Worm (Caenorhabditis elegans): ENCODE results near the gene B0228.8.

The B0228.8 gene

ce11 chrII:7758397-7759135, 2.8 kb downstream of the B0228.8 start, which contains the start of gene B0228.7:
Gene B0228.7 (minus strand): TSS chrII:7759023.
- no peak for TF ChIP-seq tbx-11 (GFP tag; IDR thresholded peaks at IDR 0.05)
- no peak for TF ChIP-seq pes-1 (GFP tag; IDR thresholded peaks at IDR 0.05)
- no peak for TF ChIP-seq scrt-1 (GFP tag; IDR thresholded peaks at IDR 0.05)
- TF ChIP-seq B0310.2 (tag; optimal IDR thresholded peaks at IDR 0.05), result no peak
- TF ChIP-seq hnd-1 (tag; optimal IDR thresholded peaks at IDR 0.05), result no peak
- no peak for TF ChIP-seq ets-7 (tag; optimal IDR thresholded peaks at IDR 0.05)
- TF ChIP-seq hmg-4 (GFP tag; optimal IDR thresholded peaks at IDR 0.05), result no peak
- TF ChIP-seq tra-4 (tag; optimal IDR thresholded peaks at IDR 0.05), result no peak
- no peak for TF ChIP-seq ama-1 (optimal IDR thresholded peaks at IDR 0.05)
- TF ChIP-seq aly-1 (tag; optimal IDR thresholded peaks at IDR 0.05), result no peak
- no peak for TF ChIP-seq hmbx-1 (tag; optimal IDR thresholded peaks at IDR 0.05)
- no peak for TF ChIP-seq ceh-36 (tag; optimal IDR thresholded peaks at IDR 0.05)
- TF ChIP-seq F13C5.2 (tag; optimal IDR thresholded peaks at IDR 0.05), result no peak

ce11 chrII:7756810-7757209, 4.5 kb downstream of the B0228.8 start:
- TF ChIP-seq tra-4 (tag; optimal IDR thresholded peaks at IDR 0.05) (no peak), sea-1 (GFP tag; conservative IDR thresholded peaks at IDR 0.05) (peak; percentile 78), B0310.2 (tag; optimal IDR thresholded peaks at IDR 0.05) (no peak), tbx-37 (GFP tag; conservative IDR thresholded peaks at IDR 0.05) (peak; percentile 50; the same call in 1 of the 2 replicates), hmg-4 (GFP tag; optimal IDR thresholded peaks at IDR 0.05) (no peak), pes-1 (GFP tag; IDR thresholded peaks at IDR 0.05) (no peak), hmbx-1 (tag; optimal IDR thresholded peaks at IDR 0.05) (no peak), ama-1 (optimal IDR thresholded peaks at IDR 0.05) (no peak), aly-1 (tag; optimal IDR thresholded peaks at IDR 0.05) (no peak), ceh-36 (tag; optimal IDR thresholded peaks at IDR 0.05) (no peak), scrt-1 (GFP tag; IDR thresholded peaks at IDR 0.05) (peak; percentile 69), ceh-13 (GFP tag; optimal IDR thresholded peaks at IDR 0.05) (peak; percentile 45), flt-1 (GFP tag; IDR thresholded peaks at IDR 0.05) (peak; percentile 52), hnd-1 (tag; optimal IDR thresholded peaks at IDR 0.05) (peak; percentile 20), ets-7 (tag; optimal IDR thresholded peaks at IDR 0.05) (no peak), tbx-11 (GFP tag; IDR thresholded peaks at IDR 0.05) (peak; percentile 64), F13C5.2 (tag; optimal IDR thresholded peaks at IDR 0.05) (no peak)

- TF ChIP-seq sea-1 (GFP tag; conservative IDR thresholded peaks at IDR 0.05) (no peak), aly-1 (tag; optimal IDR thresholded peaks at IDR 0.05) (no peak), scrt-1 (GFP tag; IDR thresholded peaks at IDR 0.05) (no peak), tbx-11 (GFP tag; IDR thresholded peaks at IDR 0.05) (no peak), ceh-13 (GFP tag; optimal IDR thresholded peaks at IDR 0.05) (no peak), F13C5.2 (tag; optimal IDR thresholded peaks at IDR 0.05) (no peak), ceh-36 (tag; optimal IDR thresholded peaks at IDR 0.05) (no peak), pes-1 (GFP tag; IDR thresholded peaks at IDR 0.05) (no peak), B0310.2 (tag; optimal IDR thresholded peaks at IDR 0.05) (no peak), flt-1 (GFP tag; IDR thresholded peaks at IDR 0.05) (no peak)
Measured at ce11 chrII:7755116-7755571, 6.2 kb downstream of the B0228.8 start, which contains the start of the genes B0228.6 and B0228.1. Gene B0228.6 (minus strand): TSS chrII:7755166. Gene B0228.1 (plus strand): TSS chrII:7755343.

ce11 chrII:7753500-7753899, 7.8 kb downstream of the B0228.8 start, which contains the start of gene trx-1:
Gene trx-1 (minus strand): TSS chrII:7753600.
- TF ChIP-seq ceh-13 (GFP tag; optimal IDR thresholded peaks at IDR 0.05), result no peak
- no peak for TF ChIP-seq F13C5.2 (tag; optimal IDR thresholded peaks at IDR 0.05)
- no peak for TF ChIP-seq scrt-1 (GFP tag; IDR thresholded peaks at IDR 0.05)
- no peak for TF ChIP-seq tra-4 (tag; optimal IDR thresholded peaks at IDR 0.05)
- TF ChIP-seq pes-1 (GFP tag; IDR thresholded peaks at IDR 0.05), result no peak
- TF ChIP-seq B0310.2 (tag; optimal IDR thresholded peaks at IDR 0.05), result no peak
- no peak for TF ChIP-seq ets-7 (tag; optimal IDR thresholded peaks at IDR 0.05)
- no peak for TF ChIP-seq hmg-4 (GFP tag; optimal IDR thresholded peaks at IDR 0.05)
- no peak for TF ChIP-seq hmbx-1 (tag; optimal IDR thresholded peaks at IDR 0.05)
- TF ChIP-seq hnd-1 (tag; optimal IDR thresholded peaks at IDR 0.05), result no peak
- no peak for TF ChIP-seq tbx-37 (GFP tag; conservative IDR thresholded peaks at IDR 0.05)
- no peak for TF ChIP-seq sea-1 (GFP tag; conservative IDR thresholded peaks at IDR 0.05)
- no peak for TF ChIP-seq tbx-11 (GFP tag; IDR thresholded peaks at IDR 0.05)
- TF ChIP-seq flt-1 (GFP tag; IDR thresholded peaks at IDR 0.05), result no peak
- no peak for TF ChIP-seq aly-1 (tag; optimal IDR thresholded peaks at IDR 0.05)
- no peak for TF ChIP-seq ama-1 (optimal IDR thresholded peaks at IDR 0.05)
- no peak for TF ChIP-seq ceh-36 (tag; optimal IDR thresholded peaks at IDR 0.05)

ce11 chrII:7736725-7737124, 24.6 kb downstream of the B0228.8 start:
- TF ChIP-seq hmbx-1 (tag; optimal IDR thresholded peaks at IDR 0.05), result no peak
- TF ChIP-seq flt-1 (GFP tag; IDR thresholded peaks at IDR 0.05), result no peak

- TF ChIP-seq F13C5.2 (tag; optimal IDR thresholded peaks at IDR 0.05) (no peak), tbx-37 (GFP tag; conservative IDR thresholded peaks at IDR 0.05) (no peak), ets-7 (tag; optimal IDR thresholded peaks at IDR 0.05) (no peak), hnd-1 (tag; optimal IDR thresholded peaks at IDR 0.05) (no peak), ama-1 (optimal IDR thresholded peaks at IDR 0.05) (no peak), hmg-4 (GFP tag; optimal IDR thresholded peaks at IDR 0.05) (no peak), B0310.2 (tag; optimal IDR thresholded peaks at IDR 0.05) (no peak), tra-4 (tag; optimal IDR thresholded peaks at IDR 0.05) (no peak), ceh-36 (tag; optimal IDR thresholded peaks at IDR 0.05) (no peak), flt-1 (GFP tag; IDR thresholded peaks at IDR 0.05) (no peak), scrt-1 (GFP tag; IDR thresholded peaks at IDR 0.05) (no peak), aly-1 (tag; optimal IDR thresholded peaks at IDR 0.05) (no peak), hmbx-1 (tag; optimal IDR thresholded peaks at IDR 0.05) (no peak)
Measured at ce11 chrII:7724603-7725002, 36.7 kb downstream of the B0228.8 start, which contains the start of gene cpna-2. Gene cpna-2 (plus strand): TSS chrII:7724903.

- TF ChIP-seq tbx-37 (GFP tag; conservative IDR thresholded peaks at IDR 0.05) (no peak), ets-7 (tag; optimal IDR thresholded peaks at IDR 0.05) (no peak)
Measured at ce11 chrII:7722784-7723183, 38.6 kb downstream of the B0228.8 start.

Data from whole organism, early embryonic.